Fruit fly (Drosophila melanogaster) whole organism, embryonic: Measurements from ENCODE around the gene CG31515.

Experiments used
- B-H1 ChIP-seq: fragments of 200-800 bp; sonication (Bioruptor generic); IDR thresholded peaks from 3 replicates; pipeline ENCODE4 v1.3.6; 2022; ENCODE audit warnings: missing biosample characterization, missing genetic modification characterization
- CG12942 ChIP-seq: fragments of 200-800 bp; sonication (Bioruptor generic); optimal IDR thresholded peaks from 3 replicates; lab custom pipeline; 2016; ENCODE audit warnings: missing biosample characterization, missing genetic modification characterization
- CG14441 ChIP-seq: fragments of 200-800 bp; sonication (Bioruptor generic); IDR thresholded peaks from 2 replicates; pipeline ENCODE4 v1.3.6; 2022; ENCODE audit warnings: missing biosample characterization, missing genetic modification characterization
- CG15073 ChIP-seq: fragments of 200-800 bp; sonication (Bioruptor generic); optimal IDR thresholded peaks from 2 replicates; lab custom pipeline; 2016; ENCODE audit warnings: missing biosample characterization, missing genetic modification characterization
- CG15514 ChIP-seq: fragments of 200-800 bp; sonication (Bioruptor generic); optimal IDR thresholded peaks from 3 replicates; lab custom pipeline; 2017; ENCODE audit warnings: missing biosample characterization, missing genetic modification characterization, mild to moderate bottlenecking, moderate library complexity, missing genetic modification reagents
- CG16815 ChIP-seq: fragments of 200-800 bp; sonication (Bioruptor generic); optimal IDR thresholded peaks from 3 replicates; lab custom pipeline; 2017; ENCODE audit warnings: missing biosample characterization, mild to moderate bottlenecking, missing genetic modification characterization
- CG17568 ChIP-seq: fragments of 200-800 bp; sonication (Bioruptor generic); optimal IDR thresholded peaks from 2 replicates; lab custom pipeline; 2018; ENCODE audit warnings: missing biosample characterization, mild to moderate bottlenecking, missing genetic modification characterization, moderate library complexity
- CG1832 ChIP-seq: fragments of 200-800 bp; sonication (Bioruptor generic); optimal IDR thresholded peaks from 2 replicates; lab custom pipeline; 2017; ENCODE audit warnings: missing biosample characterization, mild to moderate bottlenecking, missing genetic modification characterization, inconsistent platforms
- CG18476 ChIP-seq: fragments of 200-800 bp; sonication (Bioruptor generic); optimal IDR thresholded peaks from 2 replicates; lab custom pipeline; 2016; ENCODE audit warnings: missing biosample characterization, mild to moderate bottlenecking, missing genetic modification characterization
- CG18599 ChIP-seq: fragments of 200-800 bp; sonication (Bioruptor generic); optimal IDR thresholded peaks from 3 replicates; lab custom pipeline; 2017; ENCODE audit warnings: missing biosample characterization, missing genetic modification characterization, mild to moderate bottlenecking, moderate library complexity, missing genetic modification reagents
- CG2202 ChIP-seq: fragments of 200-800 bp; sonication (Bioruptor generic); optimal IDR thresholded peaks from 2 replicates; lab custom pipeline; 2018; ENCODE audit warnings: missing biosample characterization, mild to moderate bottlenecking, missing genetic modification characterization
- CG30431 ChIP-seq: fragments of 200-800 bp; sonication (Bioruptor generic); optimal IDR thresholded peaks from 2 replicates; lab custom pipeline; 2017; ENCODE audit warnings: missing biosample characterization, missing genetic modification characterization
- CG31441 ChIP-seq: fragments of 200-800 bp; sonication (Bioruptor generic); IDR thresholded peaks from 2 replicates; pipeline ENCODE4 v1.3.6; 2022; ENCODE audit warnings: missing biosample characterization, missing genetic modification characterization
- CG32767 ChIP-seq: fragments of 200-800 bp; sonication (Bioruptor generic); IDR thresholded peaks from 2 replicates; pipeline ENCODE4 v1.3.6; 2022; ENCODE audit warnings: missing biosample characterization, missing genetic modification characterization
- CG4424 ChIP-seq: fragments of 200-800 bp; sonication (Bioruptor generic); optimal IDR thresholded peaks from 3 replicates; lab custom pipeline; 2016; ENCODE audit warnings: missing biosample characterization, missing genetic modification characterization
- CG5245 ChIP-seq: fragments of 200-800 bp; sonication (Bioruptor generic); optimal IDR thresholded peaks from 3 replicates; lab custom pipeline; 2016; ENCODE audit warnings: missing biosample characterization, missing genetic modification characterization
- CG6854 ChIP-seq: fragments of 200-800 bp; sonication (Bioruptor generic); optimal IDR thresholded peaks from 3 replicates; lab custom pipeline; 2017; ENCODE audit warnings: missing biosample characterization, mild to moderate bottlenecking, missing genetic modification characterization
- CG9437 ChIP-seq: fragments of 200-800 bp; sonication (Bioruptor generic); optimal IDR thresholded peaks from 2 replicates; lab custom pipeline; 2018; ENCODE audit warnings: missing biosample characterization, mild to moderate bottlenecking, missing genetic modification characterization
- CG9727 ChIP-seq: fragments of 200-800 bp; sonication (Bioruptor generic); optimal IDR thresholded peaks from 3 replicates; lab custom pipeline; 2017; ENCODE audit warnings: missing biosample characterization, mild to moderate bottlenecking, missing genetic modification characterization
- CHES-1-like ChIP-seq: fragments of 200-800 bp; sonication (Bioruptor generic); optimal IDR thresholded peaks from 2 replicates; lab custom pipeline; 2016; ENCODE audit warnings: missing biosample characterization, missing genetic modification characterization
- Dbx ChIP-seq: fragments of 200-800 bp; sonication (Bioruptor generic); IDR thresholded peaks from 3 replicates; pipeline ENCODE4 v1.3.6; 2022; ENCODE audit warnings: missing biosample characterization, missing genetic modification characterization
- Deaf1 ChIP-seq: fragments of 200-800 bp; optimal IDR thresholded peaks from 3 replicates; lab custom pipeline; 2019; ENCODE audit warnings: missing biosample characterization, mild to moderate bottlenecking, missing genetic modification characterization, moderate library complexity
- Dfd ChIP-seq, 2 experiments: fragments of >200 bp; optimal IDR thresholded peaks; 2 replicates each; lab custom pipeline; 2017; ENCODE audit warnings: missing biosample characterization in 2 of 2, missing genetic modification characterization in 2 of 2
- Dref ChIP-seq: fragments of 200-800 bp; sonication (Bioruptor generic); IDR thresholded peaks from 2 replicates; pipeline ENCODE4 v1.3.6; 2022; ENCODE audit warnings: missing biosample characterization, missing genetic modification characterization
- E2f1 ChIP-seq: fragments of 200-800 bp; sonication (Bioruptor generic); IDR thresholded peaks from 2 replicates; pipeline ENCODE4 v1.3.6; 2022; ENCODE audit warnings: missing biosample characterization, missing genetic modification characterization
- ERR ChIP-seq: fragments of 200-800 bp; sonication (Bioruptor generic); optimal IDR thresholded peaks from 2 replicates; lab custom pipeline; 2016; ENCODE audit warnings: missing biosample characterization, missing genetic modification characterization
- GATAe ChIP-seq: fragments of 200-800 bp; sonication (Bioruptor generic); conservative IDR thresholded peaks from 2 replicates; pipeline ENCODE4 v1.3.6; 2022; ENCODE audit warnings: missing biosample characterization, missing genetic modification characterization
- Gug ChIP-seq: fragments of 200-800 bp; sonication (Bioruptor generic); IDR thresholded peaks from 4 replicates; pipeline ENCODE4 v1.3.6; 2022; ENCODE audit warnings: missing biosample characterization, missing genetic modification characterization
- HLH54F ChIP-seq: fragments of 200-800 bp; sonication (Bioruptor generic); optimal IDR thresholded peaks from 3 replicates; lab custom pipeline; 2016; ENCODE audit warnings: missing biosample characterization, missing genetic modification characterization
- Hmr ChIP-seq: fragments of 200-800 bp; sonication (Bioruptor generic); optimal IDR thresholded peaks from 3 replicates; lab custom pipeline; 2017; ENCODE audit warnings: mild to moderate bottlenecking, missing biosample characterization, missing genetic modification reagents, missing genetic modification characterization
- Mad ChIP-seq: fragments of 200-800 bp; sonication (Bioruptor generic); optimal IDR thresholded peaks from 2 replicates; lab custom pipeline; 2016; ENCODE audit warnings: missing biosample characterization, missing genetic modification characterization
- NfI ChIP-seq: fragments of 200-800 bp; sonication (Bioruptor generic); optimal IDR thresholded peaks from 3 replicates; lab custom pipeline; 2018; ENCODE audit warnings: missing biosample characterization, mild to moderate bottlenecking, missing genetic modification characterization, moderate library complexity
- Ptx1 ChIP-seq: fragments of 200-800 bp; sonication (Bioruptor generic); IDR thresholded peaks from 2 replicates; pipeline ENCODE4 v1.3.6; 2022; ENCODE audit warnings: missing biosample characterization, missing genetic modification characterization
- Side ChIP-seq: fragments of 200-800 bp; sonication (Bioruptor generic); optimal IDR thresholded peaks from 2 replicates; lab custom pipeline; 2016; ENCODE audit warnings: missing biosample characterization, missing genetic modification characterization
- Vsx1 ChIP-seq: fragments of 200-800 bp; sonication (Bioruptor generic); optimal IDR thresholded peaks from 2 replicates; lab custom pipeline; 2017; ENCODE audit warnings: missing biosample characterization, mild to moderate bottlenecking, missing genetic modification characterization, missing genetic modification reagents
- ap ChIP-seq: fragments of 200-800 bp; sonication (Bioruptor generic); IDR thresholded peaks from 2 replicates; pipeline ENCODE4 v1.3.6; 2022; ENCODE audit warnings: missing biosample characterization, missing genetic modification characterization
- ase ChIP-seq: fragments of 200-800 bp; sonication (Bioruptor generic); IDR thresholded peaks from 3 replicates; pipeline ENCODE4 v1.3.6; 2022; ENCODE audit warnings: missing biosample characterization, missing genetic modification characterization
- btn ChIP-seq: fragments of 200-800 bp; sonication (Bioruptor generic); optimal IDR thresholded peaks from 2 replicates; lab custom pipeline; 2016; ENCODE audit warnings: missing biosample characterization, missing genetic modification characterization
- chinmo ChIP-seq: fragments of 200-800 bp; sonication (Bioruptor generic); IDR thresholded peaks from 4 replicates; pipeline ENCODE4 v1.3.6; 2022; ENCODE audit warnings: missing biosample characterization, missing genetic modification characterization; ENCODE audit not compliant: partially characterized antibody
- da ChIP-seq: fragments of 200-800 bp; sonication (Bioruptor generic); optimal IDR thresholded peaks from 2 replicates; lab custom pipeline; 2016; ENCODE audit warnings: missing biosample characterization, missing genetic modification characterization
- dan ChIP-seq: fragments of 200-800 bp; sonication (Bioruptor generic); IDR thresholded peaks from 2 replicates; pipeline ENCODE4 v1.3.6; 2022; ENCODE audit warnings: missing biosample characterization, missing genetic modification characterization
- fd102C ChIP-seq: fragments of 200-800 bp; sonication (Bioruptor generic); optimal IDR thresholded peaks from 2 replicates; lab custom pipeline; 2018; ENCODE audit warnings: missing biosample characterization, mild to moderate bottlenecking, missing genetic modification characterization, moderate library complexity
- kni ChIP-seq: fragments of 200-800 bp; sonication (Bioruptor generic); optimal IDR thresholded peaks from 3 replicates; lab custom pipeline; 2017; ENCODE audit warnings: mild to moderate bottlenecking, missing biosample characterization, missing genetic modification reagents, missing genetic modification characterization
- lab ChIP-seq: fragments of 200-800 bp; sonication (Bioruptor generic); optimal IDR thresholded peaks from 3 replicates; lab custom pipeline; 2017; ENCODE audit warnings: missing biosample characterization, missing genetic modification characterization, mild to moderate bottlenecking, moderate library complexity, missing genetic modification reagents
- lov ChIP-seq, 2 experiments: fragments of 200-800 bp in 1 of 2; fragments of >200 bp in 1 of 2; sonication (Bioruptor generic) in 1 of 2; IDR thresholded peaks in 1 of 2; optimal IDR thresholded peaks in 1 of 2; 2 replicates in 1 of 2; 3 replicates in 1 of 2; pipeline versions ENCODE4 v1.3.6 to Lab custom; 2017 to 2022; ENCODE audit warnings: missing biosample characterization in 1 of 2, missing genetic modification characterization in 1 of 2
- otp ChIP-seq: fragments of 200-800 bp; sonication (Bioruptor generic); IDR thresholded peaks from 3 replicates; pipeline ENCODE4, ENCODE4 v1.3.6; 2022; ENCODE audit warnings: missing biosample characterization, missing genetic modification characterization
- pita ChIP-seq: fragments of 200-800 bp; sonication (Bioruptor generic); optimal IDR thresholded peaks from 2 replicates; lab custom pipeline; 2017; ENCODE audit warnings: missing biosample characterization, mild to moderate bottlenecking, missing genetic modification characterization
- ro ChIP-seq: fragments of 200-800 bp; sonication (Bioruptor generic); IDR thresholded peaks from 2 replicates; pipeline ENCODE4 v1.3.6; 2022; ENCODE audit warnings: missing biosample characterization, missing genetic modification characterization
- tio ChIP-seq: fragments of 200-800 bp; sonication (Bioruptor generic); optimal IDR thresholded peaks from 2 replicates; lab custom pipeline; 2017; ENCODE audit warnings: missing biosample characterization, missing genetic modification characterization, inconsistent platforms
- toy ChIP-seq: fragments of 200-800 bp; sonication (Bioruptor generic); IDR thresholded peaks from 2 replicates; pipeline ENCODE4 v1.3.6; 2022; ENCODE audit warnings: missing biosample characterization, missing genetic modification characterization
- usp ChIP-seq: fragments of >200 bp; optimal IDR thresholded peaks from 2 replicates; lab custom pipeline; 2017; ENCODE audit warnings: missing biosample characterization, missing genetic modification characterization

Gene CG31515

dm6 chr3R:23346893-23347396, 41.8 kb downstream of the CG31515 start (continued):
- TF ChIP-seq CG1832 (peak; percentile 56), CG16815 (peak; percentile 16), Side (no peak), tio (GFP tag; lab: Kevin White, UChicago) (no peak), Dbx (GFP tag; lab: Robert Waterston, UW) (peak; percentile 27; the same call in 1 of the 3 replicates), CG9727 (GFP tag; lab: Kevin White, UChicago) (peak; percentile 73), CG15073 (GFP tag; lab: Kevin White, UChicago) (no peak), da (GFP tag; lab: Kevin White, UChicago) (no peak), ase (GFP tag; lab: Robert Waterston, UW) (no peak), CG9437 (GFP tag; lab: Kevin White, UChicago) (peak; percentile 43), toy (no peak), E2f1 (GFP tag; lab: Robert Waterston, UW) (no peak), CG5245 (GFP tag; lab: Kevin White, UChicago) (no peak), lov (optimal IDR thresholded peaks at IDR 0.05; lab: Kevin White, UChicago) (no peak), lov (GFP tag; IDR thresholded peaks at IDR 0.05; lab: Robert Waterston, UW) (0 out of 3 replicates have a peak, but pooled peaks have one; percentile 9), Hmr (peak; percentile 46), B-H1 (GFP tag; lab: Robert Waterston, UW) (no peak; the same call in 2 of the 3 replicates), usp (GFP tag; lab: Kevin White, UChicago) (no peak), chinmo (GFP tag; lab: Robert Waterston, UW) (no peak), CG14441 (peak; percentile 38; the same call in 1 of the 2 replicates), btn (GFP tag; lab: Kevin White, UChicago) (no peak), CG18476 (no peak), dan (no peak), NfI (GFP tag; lab: Kevin White, UChicago) (peak; percentile 7), Vsx1 (GFP tag; lab: Kevin White, UChicago) (no peak), Dref (no peak), lab (GFP tag; lab: Kevin White, UChicago) (peak; percentile 47), kni (GFP tag; lab: Kevin White, UChicago) (peak; percentile 81), CG4424 (GFP tag; lab: Kevin White, UChicago) (peak; percentile 48), CG15514 (GFP tag; lab: Kevin White, UChicago) (no peak), ap (GFP tag; lab: Robert Waterston, UW) (peak; percentile 37; the same call in 1 of the 2 replicates), ro (GFP tag; lab: Robert Waterston, UW) (no peak), otp (GFP tag; lab: Robert Waterston, UW) (peak; percentile 4; the same call in 1 of the 3 replicates), CG6854 (GFP tag; lab: Kevin White, UChicago) (no peak), Ptx1 (peak; percentile 64), CG18599 (GFP tag; lab: Kevin White, UChicago) (peak; percentile 2), fd102C (no peak), CG12942 (peak; percentile 15), CG32767 (GFP tag; lab: Robert Waterston, UW) (no peak), CHES-1-like (no peak), CG30431 (GFP tag; lab: Kevin White, UChicago) (peak; percentile 2), CG2202 (no peak), Mad (GFP tag; lab: Kevin White, UChicago) (no peak), CG17568 (GFP tag; lab: Kevin White, UChicago) (no peak), CG31441 (GFP tag; lab: Robert Waterston, UW) (peak; percentile 78), GATAe (GFP tag; lab: Robert Waterston, UW) (no peak), ERR (GFP tag; lab: Kevin White, UChicago) (no peak), Deaf1 (tag; lab: Kevin White, UChicago) (peak; percentile 5), Gug (GFP tag; lab: Robert Waterston, UW) (peak; percentile 67; the same call in 3 of the 4 replicates), pita (GFP tag; lab: Kevin White, UChicago) (no peak), HLH54F (GFP tag; lab: Kevin White, UChicago) (no peak), Dfd (GFP tag; optimal IDR thresholded peaks at IDR 0.05; lab: Kevin White, UChicago) (no peak)
